Fruit fly (Drosophila melanogaster): ENCODE data around the gene CIAPIN1.

- TF ChIP-seq brk (GFP tag; optimal IDR thresholded peaks at IDR 0.05) = no peak
- no peak for TF ChIP-seq fru (GFP tag; optimal IDR thresholded peaks at IDR 0.05)
- TF ChIP-seq foxo (GFP tag; optimal IDR thresholded peaks at IDR 0.05) = no peak
- TF ChIP-seq ey (GFP tag; optimal IDR thresholded peaks at IDR 0.05) = no peak
- TF ChIP-seq rgr (GFP tag; optimal IDR thresholded peaks at IDR 0.05) = no peak
- TF ChIP-seq woc (GFP tag; optimal IDR thresholded peaks at IDR 0.05) = no peak
- TF ChIP-seq psq (GFP tag; optimal IDR thresholded peaks at IDR 0.05) = no peak
- no peak for TF ChIP-seq Vsx2 (GFP tag; optimal IDR thresholded peaks at IDR 0.05; ENCODE audit: partially characterized antibody)
Measured at dm6 chr2L:15005505-15005904, 33.2 kb downstream of the CIAPIN1 start, which contains the start of gene DCTN5-p25.
